Worm (Caenorhabditis elegans): ENCODE measurements around the gene tex-2.
"Not testable (repeated sequence)": the region's sequence is repeated elsewhere in the genome, so short reads cannot be mapped to it uniquely, and the experiment has no call there.

tex-2 gene

ce11 chrII:5885966-5886621, 12.7 kb upstream of the tex-2 start (continued):
- TF ChIP-seq fos-1 (tag; optimal IDR thresholded peaks at IDR 0.05) (peak; percentile 40), ztf-1 (GFP tag; conservative IDR thresholded peaks at IDR 0.05) (no peak), nhr-237 (tag; optimal IDR thresholded peaks at IDR 0.05) (no peak), nhr-23 (tag; optimal IDR thresholded peaks at IDR 0.05) (no peak), peb-1 (tag; optimal IDR thresholded peaks at IDR 0.05) (no peak), elt-3 (tag; optimal IDR thresholded peaks at IDR 0.05) (no peak), zag-1 (tag; optimal IDR thresholded peaks at IDR 0.05) (no peak), nhr-6 (tag; optimal IDR thresholded peaks at IDR 0.05) (peak; percentile 27)

DNA sequence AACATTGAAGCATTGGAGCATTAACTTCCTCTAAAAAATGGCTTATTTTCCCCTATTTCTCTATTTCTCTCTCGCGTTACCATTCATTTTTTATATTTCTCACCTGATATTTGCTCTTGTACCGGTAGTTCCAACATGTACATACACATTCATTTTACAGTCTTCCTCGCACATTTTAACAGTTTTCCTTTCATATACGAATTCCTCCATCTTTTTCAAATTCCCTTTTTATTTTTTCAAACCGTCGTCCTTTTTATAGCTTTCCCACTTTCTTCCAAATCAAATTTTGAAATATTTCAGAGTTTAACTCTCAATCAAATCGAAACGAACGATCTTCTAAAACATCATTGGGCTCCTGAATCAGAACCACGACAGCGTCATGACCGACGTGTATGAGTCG, 10.8 kb upstream of the tex-2 start, which contains the start of gene rfip-1:
Gene rfip-1 (plus strand): TSS at position 301 of the 400 bp plus-strand sequence.
- TF ChIP-seq crh-2 (tag; optimal IDR thresholded peaks at IDR 0.05) = no peak
- TF ChIP-seq unc-62 (GFP tag; optimal IDR thresholded peaks at IDR 0.05) = no peak

DNA sequence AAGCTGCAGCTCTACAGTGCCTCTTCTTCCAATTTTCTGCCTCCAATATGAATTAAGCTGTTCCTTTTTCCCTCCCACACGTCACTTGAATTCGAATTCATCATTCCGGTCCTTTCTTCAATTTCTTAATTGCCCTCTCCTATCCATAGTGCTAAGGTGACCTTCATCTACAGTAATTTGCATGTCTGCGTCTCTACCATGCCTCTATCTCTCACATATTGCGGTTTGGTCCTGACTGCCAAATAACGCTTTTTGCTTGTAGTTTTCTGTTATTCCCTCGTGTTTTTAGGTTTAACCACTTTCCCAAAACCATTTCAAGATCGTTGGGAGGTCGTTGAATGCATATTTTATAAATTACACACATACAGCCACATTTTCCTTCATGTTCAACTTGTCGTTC, 7.3 kb upstream of the tex-2 start:
- no peak for TF ChIP-seq aly-2 (tag; optimal IDR thresholded peaks at IDR 0.05)
- TF ChIP-seq lsy-2 (tag; optimal IDR thresholded peaks at IDR 0.05) = peak in 1 of 2 experiments; percentile 10
- no peak for TF ChIP-seq lin-13 (GFP tag; optimal IDR thresholded peaks at IDR 0.05)
- no peak for TF ChIP-seq ztf-11 (tag; optimal IDR thresholded peaks at IDR 0.05)
- TF ChIP-seq nhr-23 (tag; optimal IDR thresholded peaks at IDR 0.05) = no peak
- TF ChIP-seq nhr-25 (tag; optimal IDR thresholded peaks at IDR 0.05) = peak; percentile 72
- no peak for TF ChIP-seq blmp-1 (tag; optimal IDR thresholded peaks at IDR 0.05; ENCODE audit: insufficient read depth)
- peak; percentile 22 for TF ChIP-seq C34F6.9 (tag; optimal IDR thresholded peaks at IDR 0.05)
- peak; percentile 3 for TF ChIP-seq ceh-16 (tag; optimal IDR thresholded peaks at IDR 0.05)

DNA sequence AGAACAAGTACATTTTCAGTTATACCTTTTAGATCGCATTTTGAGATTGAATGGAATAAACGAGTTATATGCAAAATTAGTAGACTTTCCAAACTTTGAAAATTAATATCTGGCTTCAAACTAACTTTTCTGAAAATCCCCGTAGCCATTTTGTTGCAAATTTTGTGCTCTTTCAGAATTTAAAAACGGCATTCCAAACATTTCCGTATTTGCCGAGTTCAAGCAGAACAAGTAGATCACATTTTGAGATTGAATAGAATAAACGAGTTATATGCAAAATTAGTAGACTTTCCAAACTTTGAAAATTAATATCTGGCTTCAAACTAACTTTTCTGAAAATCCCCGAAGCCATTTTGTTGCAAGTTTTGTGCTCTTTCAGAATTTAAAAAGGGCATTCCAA, 3.1 kb upstream of the tex-2 start, which contains the start of gene F55C12.2:
Gene F55C12.2 (plus strand): TSS at position 301 of the 400 bp plus-strand sequence.
- not testable (repeated sequence) for TF ChIP-seq aly-2, ceh-16, nhr-77 (tag; optimal IDR thresholded peaks at IDR 0.05)

ce11 chrII:5876053-5876452, 2.6 kb upstream of the tex-2 start, which contains the start of gene F55C12.6:
Gene F55C12.6, minus strand, starts transcription at chrII:5876153.
- TF ChIP-seq ztf-1 (GFP tag; conservative IDR thresholded peaks at IDR 0.05) (no peak), sem-4 (tag; optimal IDR thresholded peaks at IDR 0.05) (no peak), nhr-129 (tag; optimal IDR thresholded peaks at IDR 0.05) (no peak), unc-62 (GFP tag; optimal IDR thresholded peaks at IDR 0.05) (no peak), crh-2 (tag; optimal IDR thresholded peaks at IDR 0.05) (no peak), nhr-237 (tag; optimal IDR thresholded peaks at IDR 0.05) (no peak), ceh-16 (tag; optimal IDR thresholded peaks at IDR 0.05) (no peak), Y55F3AM.14 (GFP tag; optimal IDR thresholded peaks at IDR 0.05) (no peak), nhr-6 (tag; optimal IDR thresholded peaks at IDR 0.05) (no peak), C34F6.9 (tag; optimal IDR thresholded peaks at IDR 0.05) (no peak), nhr-77 (tag; optimal IDR thresholded peaks at IDR 0.05) (no peak), mdl-1 (tag; optimal IDR thresholded peaks at IDR 0.05) (no peak)

DNA sequence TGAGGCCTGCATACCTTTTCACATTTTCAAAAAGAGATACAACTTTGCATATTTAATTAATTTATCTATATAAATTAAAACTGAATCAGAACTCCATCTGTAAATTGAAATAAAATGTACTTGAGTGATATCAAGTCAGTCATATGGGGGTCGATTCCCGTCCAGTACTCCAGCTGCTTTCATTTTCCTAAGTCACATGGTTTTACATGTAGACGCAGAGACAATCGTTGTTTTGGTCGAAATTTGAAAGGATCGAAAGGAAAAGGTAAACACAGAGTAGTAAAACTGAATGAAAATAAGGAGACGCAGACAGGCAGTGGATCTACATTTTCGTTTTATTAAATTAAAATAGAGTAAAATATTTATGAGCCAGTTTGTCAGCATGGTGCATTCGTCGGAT, 716 bp upstream of the tex-2 start:
- TF ChIP-seq skn-1 (tag; optimal IDR thresholded peaks at IDR 0.05) = no peak
- TF ChIP-seq gmeb-1 (tag; optimal IDR thresholded peaks at IDR 0.05) = no peak
- TF ChIP-seq egl-27 (tag; optimal IDR thresholded peaks at IDR 0.05) = no peak
- TF ChIP-seq blmp-1 (tag; optimal IDR thresholded peaks at IDR 0.05; ENCODE audit: insufficient read depth) = peak; percentile 51
- no peak for TF ChIP-seq nhr-21 (tag; optimal IDR thresholded peaks at IDR 0.05)
- no peak for TF ChIP-seq mdl-1 (tag; optimal IDR thresholded peaks at IDR 0.05)
- no peak for TF ChIP-seq nhr-77 (tag; optimal IDR thresholded peaks at IDR 0.05)
- TF ChIP-seq ceh-82 (tag; optimal IDR thresholded peaks at IDR 0.05) = no peak
- peak; percentile 64 for TF ChIP-seq sma-9 (GFP tag; optimal IDR thresholded peaks at IDR 0.05)
- TF ChIP-seq sma-9 (tag; optimal IDR thresholded peaks at IDR 0.05) = no peak
- no peak for TF ChIP-seq aly-2 (tag; optimal IDR thresholded peaks at IDR 0.05)
- TF ChIP-seq elt-3 (tag; optimal IDR thresholded peaks at IDR 0.05) = no peak
- TF ChIP-seq nhr-12 (tag; optimal IDR thresholded peaks at IDR 0.05) = no peak
- no peak for TF ChIP-seq peb-1 (tag; optimal IDR thresholded peaks at IDR 0.05)
- peak; percentile 46 for TF ChIP-seq C34F6.9 (tag; optimal IDR thresholded peaks at IDR 0.05)
- TF ChIP-seq nhr-6 (tag; optimal IDR thresholded peaks at IDR 0.05) = no peak
- no peak for TF ChIP-seq Y55F3AM.14 (GFP tag; optimal IDR thresholded peaks at IDR 0.05)
- TF ChIP-seq fos-1 (tag; optimal IDR thresholded peaks at IDR 0.05) = no peak
- TF ChIP-seq ceh-16 (tag; optimal IDR thresholded peaks at IDR 0.05) = no peak
- TF ChIP-seq mab-5 (tag; optimal IDR thresholded peaks at IDR 0.05) = no peak
- TF ChIP-seq dmd-4 (tag; optimal IDR thresholded peaks at IDR 0.05) = no peak
- no peak for TF ChIP-seq lin-13 (GFP tag; optimal IDR thresholded peaks at IDR 0.05)
- no peak for TF ChIP-seq alr-1 (tag; optimal IDR thresholded peaks at IDR 0.05)
- no peak for TF ChIP-seq ztf-1 (GFP tag; conservative IDR thresholded peaks at IDR 0.05)
- no peak for TF ChIP-seq nhr-10 (tag; optimal IDR thresholded peaks at IDR 0.05)
- TF ChIP-seq R02D3.7 (tag; optimal IDR thresholded peaks at IDR 0.05) = no peak
- peak; percentile 3 for TF ChIP-seq nhr-25 (tag; optimal IDR thresholded peaks at IDR 0.05)
- no peak for TF ChIP-seq F13H6.1 (tag; optimal IDR thresholded peaks at IDR 0.05)
- no peak for TF ChIP-seq unc-62 (GFP tag; optimal IDR thresholded peaks at IDR 0.05)
- TF ChIP-seq nhr-23 (tag; optimal IDR thresholded peaks at IDR 0.05) = no peak
- TF ChIP-seq lsy-2 (tag; optimal IDR thresholded peaks at IDR 0.05) = peak in 1 of 2 experiments; percentile 27
- no peak for TF ChIP-seq nhr-11 (tag; optimal IDR thresholded peaks at IDR 0.05)
- no peak for TF ChIP-seq nhr-237 (tag; optimal IDR thresholded peaks at IDR 0.05)
- no peak for TF ChIP-seq mbf-1 (tag; optimal IDR thresholded peaks at IDR 0.05)

Data from whole organism, L2 larva.